Worm (Caenorhabditis elegans): Measurements from ENCODE around the gene max-1.

Gene max-1

DNA sequence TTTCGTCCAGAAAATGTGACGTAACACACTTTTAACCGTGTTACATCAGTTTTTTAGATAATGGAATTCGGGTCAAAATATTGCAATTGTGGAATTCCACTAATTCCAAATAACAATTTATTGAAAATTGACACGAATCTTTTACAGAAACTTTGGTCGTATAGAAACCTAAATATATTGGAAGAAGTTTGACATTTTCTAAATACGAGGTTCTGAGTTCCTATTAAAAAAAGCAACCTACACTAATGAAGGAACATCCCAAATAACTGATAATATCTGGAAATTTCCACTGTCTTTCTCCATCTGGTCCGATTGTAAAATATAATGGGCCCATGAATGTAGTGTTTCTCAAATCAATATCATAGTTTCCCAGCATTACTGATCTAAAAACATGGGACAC is 1.2 kb upstream of the max-1 start:
- no peak for TF ChIP-seq nhr-2 (tag; optimal IDR thresholded peaks at IDR 0.05)
- TF ChIP-seq zip-8 (tag; optimal IDR thresholded peaks at IDR 0.05), result peak; percentile 57
- no peak for TF ChIP-seq cnd-1 (tag; optimal IDR thresholded peaks at IDR 0.05)
- TF ChIP-seq lsy-2 (tag; optimal IDR thresholded peaks at IDR 0.05), result no peak
- TF ChIP-seq ceh-43 (GFP tag; optimal IDR thresholded peaks at IDR 0.05), result no peak
- no peak for TF ChIP-seq unc-39 (tag; optimal IDR thresholded peaks at IDR 0.05)
- no peak for TF ChIP-seq mab-5 (tag; optimal IDR thresholded peaks at IDR 0.05)

ce11 chrV:13116114-13116603 is 3.9 kb downstream of the max-1 start, which contains the start of gene acly-2:
TSS of gene acly-2 (plus strand) at chrV:13116488.
- peak; percentile 75 for TF ChIP-seq zip-8 (tag; optimal IDR thresholded peaks at IDR 0.05)
- TF ChIP-seq elt-1 (tag; optimal IDR thresholded peaks at IDR 0.05; ENCODE audit: borderline replicate concordance, insufficient read depth), result peak; percentile 25
- peak; percentile 33 for TF ChIP-seq ham-2 (GFP tag; optimal IDR thresholded peaks at IDR 0.05)
- no peak for TF ChIP-seq ceh-83 (GFP tag; optimal IDR thresholded peaks at IDR 0.05)

DNA sequence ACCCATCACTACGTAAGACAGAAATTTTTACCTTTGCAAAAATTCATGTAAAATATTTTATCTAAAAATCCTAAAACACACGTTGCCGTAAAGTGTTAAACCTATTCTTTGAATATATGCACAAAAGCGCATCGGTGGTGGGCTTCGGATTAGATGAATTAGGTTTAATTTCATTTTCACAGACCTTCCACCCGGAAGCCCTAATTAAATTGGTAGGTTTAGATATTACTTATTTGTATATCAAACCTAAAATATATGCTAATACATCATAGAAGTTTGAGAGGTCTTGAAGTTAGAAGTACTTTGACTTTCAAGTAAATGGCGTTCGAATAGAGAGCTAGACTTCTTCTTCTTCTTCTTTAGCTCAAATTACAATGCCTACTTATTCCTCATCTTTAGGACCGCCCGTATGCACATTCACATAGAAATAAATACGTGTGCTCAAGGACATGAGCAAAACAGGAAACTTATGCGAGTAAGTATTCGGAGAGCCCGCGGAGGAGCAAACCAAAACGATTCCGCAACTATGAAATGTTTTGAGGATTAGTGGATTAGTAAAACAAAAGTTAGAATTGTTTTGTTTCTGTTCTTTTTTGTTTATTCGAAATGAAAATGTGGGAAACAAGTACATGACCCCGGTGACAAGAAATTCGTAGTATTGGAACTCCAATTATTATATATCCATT is 5.3 kb downstream of the max-1 start:
- TF ChIP-seq unc-120 (tag; optimal IDR thresholded peaks at IDR 0.05; ENCODE audit: poor library complexity, severe bottlenecking) (no peak), ces-1 (GFP tag; optimal IDR thresholded peaks at IDR 0.05) (peak; percentile 95)

DNA sequence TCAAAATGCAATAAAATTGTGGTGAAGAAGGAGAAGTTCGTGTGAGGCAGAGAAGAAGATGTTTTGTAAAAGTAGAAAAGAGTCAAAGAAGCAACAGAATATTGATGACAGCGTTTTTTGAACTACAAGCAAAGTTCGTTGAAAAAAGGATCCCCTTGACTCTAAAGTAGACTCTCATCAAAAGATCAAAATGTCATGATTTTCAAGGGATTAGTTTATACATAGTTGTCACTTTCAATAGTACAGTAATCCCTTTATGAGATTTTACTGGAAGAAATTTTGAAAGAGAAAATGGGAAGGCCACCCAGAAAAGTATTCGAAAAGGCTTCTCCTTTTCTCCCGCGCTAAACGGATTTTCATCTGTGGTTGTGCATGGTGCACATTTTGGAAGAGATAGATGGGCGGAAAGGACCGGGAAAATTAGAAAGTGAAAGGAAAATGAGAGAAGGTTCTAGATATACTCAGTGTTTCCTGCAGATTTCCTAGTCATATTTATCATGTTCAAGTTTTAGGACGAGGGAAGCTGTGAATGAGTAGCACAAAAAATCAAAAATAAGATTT is 7.0 kb downstream of the max-1 start:
- peak; percentile 97 for TF ChIP-seq ces-1 (GFP tag; optimal IDR thresholded peaks at IDR 0.05)
- no peak for TF ChIP-seq ztf-11 (tag; optimal IDR thresholded peaks at IDR 0.05)

ce11 chrV:13111599-13112191 is 8.3 kb downstream of the max-1 start:
- TF ChIP-seq ceh-39 (tag; optimal IDR thresholded peaks at IDR 0.05) (no peak), blmp-1 (tag; optimal IDR thresholded peaks at IDR 0.05) (no peak), ces-1 (GFP tag; optimal IDR thresholded peaks at IDR 0.05) (peak; percentile 68)

ce11 chrV:13105840-13106429 is 14.1 kb downstream of the max-1 start:
- TF ChIP-seq elt-1 (tag; optimal IDR thresholded peaks at IDR 0.05; ENCODE audit: borderline replicate concordance, insufficient read depth), result peak; percentile 62
- TF ChIP-seq bed-3 (GFP tag; optimal IDR thresholded peaks at IDR 0.05), result no peak
- TF ChIP-seq unc-62 (GFP tag; optimal IDR thresholded peaks at IDR 0.05), result peak; percentile 89
- no peak for TF ChIP-seq nhr-76 (tag; optimal IDR thresholded peaks at IDR 0.05)
- peak; percentile 96 for TF ChIP-seq ces-1 (GFP tag; optimal IDR thresholded peaks at IDR 0.05)
- TF ChIP-seq ceh-39 (tag; optimal IDR thresholded peaks at IDR 0.05), result no peak
- no peak for TF ChIP-seq ztf-11 (tag; optimal IDR thresholded peaks at IDR 0.05)

- no peak for TF ChIP-seq sem-2 (GFP tag; optimal IDR thresholded peaks at IDR 0.05)
- TF ChIP-seq ceh-39 (tag; optimal IDR thresholded peaks at IDR 0.05), result no peak
- no peak for TF ChIP-seq lin-13 (tag; optimal IDR thresholded peaks at IDR 0.05)
- TF ChIP-seq nhr-12 (tag; optimal IDR thresholded peaks at IDR 0.05), result no peak
- no peak for TF ChIP-seq nhr-237 (tag; optimal IDR thresholded peaks at IDR 0.05)
- TF ChIP-seq pha-4 (tag; optimal IDR thresholded peaks at IDR 0.05), result no peak
- TF ChIP-seq unc-39 (tag; optimal IDR thresholded peaks at IDR 0.05), result no peak
- no peak for TF ChIP-seq ham-2 (GFP tag; optimal IDR thresholded peaks at IDR 0.05)
- TF ChIP-seq ceh-83 (GFP tag; optimal IDR thresholded peaks at IDR 0.05), result no peak
- TF ChIP-seq zip-8 (tag; optimal IDR thresholded peaks at IDR 0.05), result no peak
- TF ChIP-seq blmp-1 (tag; optimal IDR thresholded peaks at IDR 0.05), result no peak
- TF ChIP-seq elt-1 (tag; optimal IDR thresholded peaks at IDR 0.05; ENCODE audit: borderline replicate concordance, insufficient read depth), result no peak
- no peak for TF ChIP-seq mep-1 (tag; optimal IDR thresholded peaks at IDR 0.05)
- TF ChIP-seq bed-3 (GFP tag; optimal IDR thresholded peaks at IDR 0.05), result no peak
- TF ChIP-seq unc-120 (tag; optimal IDR thresholded peaks at IDR 0.05; ENCODE audit: poor library complexity, severe bottlenecking), result no peak
These were observed 24.4 kb downstream of the max-1 start, which contains the start of gene C34B4.5 for ce11 chrV:13095654-13096053. TSS of gene C34B4.5 (plus strand) at chrV:13095954.

All from whole organism, mixed stage, embryonic.